Fruit fly (Drosophila melanogaster) whole organism, wandering third instar larva: ENCODE measurements around the gene CG5026.

Experiments used
- Abd-B ChIP-seq: fragments of >200 bp; optimal IDR thresholded peaks from 2 replicates; lab custom pipeline; 2017; ENCODE audit warnings: missing biosample characterization, missing genetic modification characterization
- CG32264 ChIP-seq: fragments of 200-800 bp; sonication (Bioruptor generic); optimal IDR thresholded peaks from 2 replicates; lab custom pipeline; 2016; ENCODE audit warnings: missing biosample characterization, missing genetic modification characterization
- CG9705 ChIP-seq: fragments of 200-800 bp; sonication (Bioruptor generic); optimal IDR thresholded peaks from 2 replicates; lab custom pipeline; 2018; ENCODE audit warnings: missing biosample characterization, mild to moderate bottlenecking, missing genetic modification characterization
- Dif ChIP-seq: fragments of 200-275, 200-300 bp; sonication (Bioruptor generic); optimal IDR thresholded peaks from 2 replicates; lab custom pipeline; 2018; ENCODE audit warnings: missing biosample characterization, missing genetic modification characterization; ENCODE audit not compliant: partially characterized antibody
- GATAd ChIP-seq: sonication (Bioruptor generic); optimal IDR thresholded peaks from 2 replicates; lab custom pipeline; 2016; ENCODE audit warnings: missing biosample characterization, missing genetic modification characterization
- HLH106 ChIP-seq: fragments of 200-800 bp; optimal IDR thresholded peaks from 3 replicates; lab custom pipeline; 2019; ENCODE audit warnings: missing biosample characterization, mild to moderate bottlenecking, missing genetic modification characterization, moderate library complexity
- Hr78 ChIP-seq: fragments of >200 bp; optimal IDR thresholded peaks from 2 replicates; lab custom pipeline; 2017; ENCODE audit warnings: missing biosample characterization, missing genetic modification characterization
- Hr83 ChIP-seq: fragments of 200-300 bp; sonication (Bioruptor generic); optimal IDR thresholded peaks from 2 replicates; lab custom pipeline; 2016; ENCODE audit warnings: missing biosample characterization, mild to moderate bottlenecking, missing genetic modification characterization, moderate library complexity; ENCODE audit not compliant: poor library complexity, severe bottlenecking
- Jra ChIP-seq: sonication (Bioruptor generic); optimal IDR thresholded peaks from 2 replicates; lab custom pipeline; 2016; ENCODE audit warnings: missing biosample characterization, missing genetic modification characterization
- Mio ChIP-seq: sonication (Bioruptor generic); optimal IDR thresholded peaks from 2 replicates; lab custom pipeline; 2016; ENCODE audit warnings: missing biosample characterization, missing genetic modification characterization
- OdsH ChIP-seq: fragments of 200-800 bp; sonication (Bioruptor generic); optimal IDR thresholded peaks from 2 replicates; lab custom pipeline; 2016; ENCODE audit warnings: missing biosample characterization, mild to moderate bottlenecking, missing genetic modification characterization
- Rel ChIP-seq, 2 experiments: fragments of 200-800 bp; sonication (Bioruptor generic) in 1 of 2; optimal IDR thresholded peaks; 2 replicates in 1 of 2; 3 replicates in 1 of 2; lab custom pipeline; 2016 to 2019; ENCODE audit warnings: mild to moderate bottlenecking in 2 of 2, missing biosample characterization in 2 of 2, missing genetic modification characterization in 2 of 2, moderate library complexity in 1 of 2
- Sp1 ChIP-seq: fragments of 200-800 bp; sonication (Bioruptor generic); optimal IDR thresholded peaks from 3 replicates; lab custom pipeline; 2019; ENCODE audit warnings: missing biosample characterization, mild to moderate bottlenecking, missing genetic modification characterization, moderate library complexity
- Vsx2 ChIP-seq: fragments of 200-300, 225-300 bp; sonication (Bioruptor generic); optimal IDR thresholded peaks from 2 replicates; lab custom pipeline; 2018; ENCODE audit warnings: missing biosample characterization, missing genetic modification characterization; ENCODE audit not compliant: partially characterized antibody
- br ChIP-seq: fragments of 200-800 bp; sonication (Bioruptor generic); optimal IDR thresholded peaks from 2 replicates; lab custom pipeline; 2016; ENCODE audit warnings: missing biosample characterization, missing genetic modification characterization
- brk ChIP-seq: fragments of 200-800 bp; sonication (Bioruptor generic); optimal IDR thresholded peaks from 2 replicates; lab custom pipeline; 2016; ENCODE audit warnings: missing biosample characterization, mild to moderate bottlenecking, missing genetic modification characterization
- dl ChIP-seq, 2 experiments: fragments of 175-275, 200-275 bp in 1 of 2; fragments of 200-275 bp in 1 of 2; sonication (Bioruptor generic); optimal IDR thresholded peaks; lab custom pipeline; 2018; ENCODE audit warnings: mild to moderate bottlenecking in 2 of 2, missing biosample characterization in 2 of 2, missing genetic modification characterization in 2 of 2, moderate library complexity in 2 of 2; ENCODE audit not compliant: partially characterized antibody in 2 of 2, insufficient read depth in 1 of 2
- dmrt93B ChIP-seq: fragments of 200-800 bp; sonication (Bioruptor generic); optimal IDR thresholded peaks from 2 replicates; lab custom pipeline; 2018; ENCODE audit warnings: missing biosample characterization, mild to moderate bottlenecking, missing genetic modification characterization
- ey ChIP-seq: fragments of 200-800 bp; sonication (Bioruptor generic); optimal IDR thresholded peaks from 2 replicates; lab custom pipeline; 2016; ENCODE audit warnings: missing biosample characterization, missing genetic modification characterization
- foxo ChIP-seq, 2 experiments: fragments of 200-800 bp; sonication (Bioruptor generic); optimal IDR thresholded peaks; 2 replicates in 1 of 2; 3 replicates in 1 of 2; lab custom pipeline; 2016 to 2017; ENCODE audit warnings: missing biosample characterization in 2 of 2, missing genetic modification characterization in 2 of 2
- fru ChIP-seq: fragments of 200-800 bp; sonication (Bioruptor generic); optimal IDR thresholded peaks from 3 replicates; lab custom pipeline; 2016; ENCODE audit warnings: missing biosample characterization, mild to moderate bottlenecking, missing genetic modification characterization
- h ChIP-seq: fragments of 200-800 bp; sonication (Bioruptor generic); optimal IDR thresholded peaks from 3 replicates; lab custom pipeline; 2016; ENCODE audit warnings: missing biosample characterization, mild to moderate bottlenecking, missing genetic modification characterization
- pan ChIP-seq: fragments of >200 bp; optimal IDR thresholded peaks from 2 replicates; lab custom pipeline; 2017
- psq ChIP-seq: fragments of 200-800 bp; sonication (Bioruptor generic); optimal IDR thresholded peaks from 3 replicates; lab custom pipeline; 2017; ENCODE audit warnings: missing biosample characterization, mild to moderate bottlenecking, missing genetic modification characterization, moderate library complexity
- rgr ChIP-seq: fragments of 200-800 bp; sonication (Bioruptor generic); optimal IDR thresholded peaks from 3 replicates; lab custom pipeline; 2016; ENCODE audit warnings: missing biosample characterization, mild to moderate bottlenecking, missing genetic modification characterization
- sage ChIP-seq: fragments of 200-800 bp; sonication (Bioruptor generic); optimal IDR thresholded peaks from 2 replicates; lab custom pipeline; 2016; ENCODE audit warnings: missing biosample characterization, mild to moderate bottlenecking, missing genetic modification characterization
- tai ChIP-seq: sonication (Bioruptor generic); optimal IDR thresholded peaks from 2 replicates; lab custom pipeline; 2016; ENCODE audit warnings: missing biosample characterization, missing genetic modification characterization
- usp ChIP-seq: fragments of >200 bp; optimal IDR thresholded peaks from 2 replicates; lab custom pipeline; 2017; ENCODE audit warnings: missing biosample characterization, missing genetic modification characterization

Gene CG5026

DNA sequence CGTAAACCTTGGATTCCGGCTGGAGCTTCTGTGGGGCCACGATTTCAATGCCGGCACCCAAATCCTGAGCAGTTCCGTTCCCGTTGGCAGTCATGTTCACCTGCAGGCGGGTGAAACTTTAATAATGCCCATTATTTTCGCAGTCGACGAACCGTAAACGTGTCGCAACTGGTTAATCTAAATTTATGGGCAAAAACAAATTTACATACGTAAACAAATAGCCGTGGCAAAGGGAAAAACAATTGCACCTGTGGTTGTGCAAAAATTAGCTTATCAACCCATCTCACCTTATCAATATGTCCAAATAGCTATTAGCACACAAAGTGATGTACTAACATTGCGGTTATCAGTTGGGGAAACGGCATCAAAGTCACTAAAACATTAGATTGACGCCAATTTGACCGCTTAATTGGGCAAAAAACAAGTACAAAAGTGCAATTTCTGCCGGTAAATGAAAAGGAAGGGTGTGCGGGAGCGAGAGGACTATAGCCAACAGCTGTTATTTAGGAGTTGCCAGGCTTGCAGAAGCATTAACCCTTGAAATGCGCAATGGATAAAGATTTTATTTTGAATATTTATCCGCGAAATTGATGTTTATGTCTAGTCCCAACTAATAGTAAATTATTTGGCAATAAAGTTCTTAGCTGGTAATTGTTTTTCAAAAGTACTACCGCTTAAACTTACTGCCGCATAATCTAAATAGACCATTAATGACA, 17.0 kb downstream of the CG5026 start (continued):
- TF ChIP-seq OdsH (no peak), dl (GFP tag; optimal IDR thresholded peaks at IDR 0.05; lab: Kevin White, UChicago; ENCODE audit: insufficient read depth in 1 of 2, partially characterized antibody in 2 of 2) (no peak)

DNA sequence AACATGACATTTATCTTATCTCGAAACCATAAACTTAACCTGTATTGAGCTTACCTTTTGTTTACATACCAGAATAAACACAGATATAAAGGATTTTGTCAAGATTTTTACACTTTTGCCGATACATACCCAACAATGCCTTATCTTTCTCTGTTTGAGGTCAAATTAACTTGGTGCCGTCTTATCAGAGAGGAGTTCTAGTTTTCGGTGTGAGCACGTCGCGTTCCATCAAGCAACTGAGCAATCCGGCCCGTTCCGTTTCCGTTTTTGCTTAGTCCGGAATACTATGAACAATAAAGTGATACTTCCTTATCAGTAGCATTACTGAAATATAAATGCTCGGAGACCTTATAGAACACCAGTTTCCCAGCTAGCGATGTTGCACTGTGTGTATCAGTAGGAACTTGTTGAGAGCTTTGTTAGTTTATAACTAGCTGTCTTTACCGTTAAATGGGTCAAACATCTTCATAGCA, 17.6 kb downstream of the CG5026 start, which contains the start of gene Galk:
Gene Galk, minus strand, starts transcription at position 244 of the 473 bp plus-strand sequence.
- peak; percentile 18 for TF ChIP-seq Dif (GFP tag; lab: Kevin White, UChicago)
- no peak for TF ChIP-seq Abd-B
- no peak for TF ChIP-seq CG9705 (GFP tag; lab: Kevin White, UChicago)
- peak; percentile 41 for TF ChIP-seq Hr83
- peak; percentile 3 for TF ChIP-seq fru (GFP tag; lab: Kevin White, UChicago)
- peak; percentile 25 for TF ChIP-seq Sp1 (GFP tag; lab: Kevin White, UChicago)
- peak; percentile 32 for TF ChIP-seq OdsH

DNA sequence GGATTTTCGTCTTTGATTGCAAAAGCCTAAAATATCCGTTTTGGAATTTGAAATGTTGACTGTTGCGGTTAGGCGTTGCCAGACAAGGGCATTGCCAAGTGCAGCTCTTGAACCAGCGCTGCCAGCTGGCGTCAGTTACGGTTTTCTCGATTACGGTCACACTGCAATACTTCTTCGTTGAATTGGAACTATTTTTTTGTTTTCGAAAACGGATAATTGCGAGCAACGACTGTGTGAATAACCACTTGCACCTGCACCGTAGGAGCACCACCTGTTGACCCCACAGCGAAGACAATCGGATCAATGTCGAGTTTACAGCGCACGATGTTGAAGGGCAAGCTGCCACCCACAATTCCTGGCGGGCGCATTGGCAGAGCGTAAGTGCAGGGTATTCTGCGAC, 18.3 kb downstream of the CG5026 start, which contains the start of gene CG5068:
Gene CG5068, plus strand, starts transcription at position 129 of the 400 bp plus-strand sequence.
- TF ChIP-seq Vsx2 (GFP tag; lab: Kevin White, UChicago) (peak; percentile 40), brk (GFP tag; lab: Kevin White, UChicago) (no peak), Rel (GFP tag; optimal IDR thresholded peaks at IDR 0.05; lab: Kevin White, UChicago) (no peak), Rel (tag; optimal IDR thresholded peaks at IDR 0.05; lab: Kevin White, UChicago) (peak; percentile 43)

DNA sequence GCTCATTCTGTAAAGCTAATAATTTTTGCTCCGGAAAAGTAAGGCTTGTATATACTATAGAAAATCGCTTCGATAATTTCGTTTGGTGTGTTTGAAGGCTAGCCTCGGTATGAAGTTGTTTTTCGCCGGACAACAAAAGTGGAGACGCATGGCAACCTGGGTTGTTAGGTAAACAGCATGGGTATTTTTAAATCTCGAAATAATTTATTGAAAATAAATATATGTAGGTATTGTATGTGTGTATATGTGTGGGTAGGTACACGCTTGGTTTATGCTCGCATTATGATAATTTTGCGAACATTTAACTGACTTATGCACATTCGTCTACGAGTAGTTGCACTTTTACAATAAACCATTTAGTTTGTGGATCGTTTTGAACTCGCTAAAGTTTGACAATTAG, 21.8 kb downstream of the CG5026 start, which contains the start of gene CG5280:
Gene CG5280, minus strand, starts transcription at position 101 of the 400 bp plus-strand sequence.
- TF ChIP-seq usp, result no peak
- no peak for TF ChIP-seq GATAd
- TF ChIP-seq pan (lab: Kevin White, UChicago), result no peak

DNA sequence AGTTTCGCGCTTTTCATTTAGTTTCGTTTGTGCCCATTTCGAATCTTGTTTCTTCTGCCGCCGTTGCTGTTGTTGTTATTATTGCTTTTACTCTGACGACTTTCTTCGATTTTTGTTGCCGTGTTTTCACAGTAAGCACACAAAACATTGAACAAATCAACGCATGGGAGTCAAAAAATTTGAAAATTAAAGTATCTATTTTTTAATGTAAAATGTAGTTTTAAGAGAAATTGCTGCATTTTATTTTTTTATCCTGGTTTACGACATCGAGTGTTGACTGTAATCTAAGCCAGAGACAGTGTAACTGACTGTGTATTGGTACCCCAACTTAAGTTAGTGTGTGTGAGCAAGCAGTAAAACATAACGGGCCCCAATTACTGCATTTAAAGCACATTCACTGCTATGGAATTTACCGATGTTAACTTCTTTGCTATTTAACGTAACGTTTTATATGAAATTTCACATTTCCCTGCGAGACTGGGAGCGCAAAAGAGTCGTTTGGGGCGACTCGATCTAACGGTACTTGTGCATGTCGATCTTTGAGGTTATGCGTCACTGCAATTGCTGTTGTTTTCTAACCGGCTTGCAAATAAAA, 27.9 kb downstream of the CG5026 start:
- TF ChIP-seq fru (GFP tag; lab: Kevin White, UChicago) (peak; percentile 88), Rel (GFP tag; optimal IDR thresholded peaks at IDR 0.05; lab: Kevin White, UChicago) (peak; percentile 2), Rel (tag; optimal IDR thresholded peaks at IDR 0.05; lab: Kevin White, UChicago) (no peak), br (peak; percentile 86), Jra (peak; percentile 67), GATAd (peak; percentile 51), tai (GFP tag; lab: Kevin White, UChicago) (no peak), usp (no peak), OdsH (peak; percentile 85), dmrt93B (GFP tag; lab: Kevin White, UChicago) (no peak), Hr78 (GFP tag; lab: Kevin White, UChicago) (no peak), rgr (GFP tag; lab: Kevin White, UChicago) (peak; percentile 89), Sp1 (GFP tag; lab: Kevin White, UChicago) (peak; percentile 76), sage (GFP tag; lab: Kevin White, UChicago) (no peak), ey (GFP tag; lab: Kevin White, UChicago) (peak; percentile 89), CG9705 (GFP tag; lab: Kevin White, UChicago) (peak; percentile 42), Mio (GFP tag; lab: Kevin White, UChicago) (peak; percentile 38), foxo (GFP tag; optimal IDR thresholded peaks at IDR 0.05; lab: Kevin White, UChicago) (peak; percentile 22 to 92), CG32264 (GFP tag; lab: Kevin White, UChicago) (peak; percentile 74), psq (GFP tag; lab: Kevin White, UChicago) (peak; percentile 76), Hr83 (peak; percentile 57), h (peak; percentile 92), HLH106 (tag; lab: Kevin White, UChicago) (peak; percentile 84)
